Fruit fly (Drosophila melanogaster) Kc167 (cell line): ENCODE results near the gene CG14990.

Experiments used
- Myc ChIP-seq: fragments of >200 bp; optimal IDR thresholded peaks from 2 replicates; lab custom pipeline; 2017; ENCODE audit warnings: missing external identifiers
- insv ChIP-seq: fragments of >200 bp; optimal IDR thresholded peaks from 3 replicates; lab custom pipeline; 2018; ENCODE audit warnings: missing external identifiers
- psq ChIP-seq: fragments of >200 bp; optimal IDR thresholded peaks from 2 replicates; lab custom pipeline; 2017; ENCODE audit warnings: missing external identifiers

DNA sequence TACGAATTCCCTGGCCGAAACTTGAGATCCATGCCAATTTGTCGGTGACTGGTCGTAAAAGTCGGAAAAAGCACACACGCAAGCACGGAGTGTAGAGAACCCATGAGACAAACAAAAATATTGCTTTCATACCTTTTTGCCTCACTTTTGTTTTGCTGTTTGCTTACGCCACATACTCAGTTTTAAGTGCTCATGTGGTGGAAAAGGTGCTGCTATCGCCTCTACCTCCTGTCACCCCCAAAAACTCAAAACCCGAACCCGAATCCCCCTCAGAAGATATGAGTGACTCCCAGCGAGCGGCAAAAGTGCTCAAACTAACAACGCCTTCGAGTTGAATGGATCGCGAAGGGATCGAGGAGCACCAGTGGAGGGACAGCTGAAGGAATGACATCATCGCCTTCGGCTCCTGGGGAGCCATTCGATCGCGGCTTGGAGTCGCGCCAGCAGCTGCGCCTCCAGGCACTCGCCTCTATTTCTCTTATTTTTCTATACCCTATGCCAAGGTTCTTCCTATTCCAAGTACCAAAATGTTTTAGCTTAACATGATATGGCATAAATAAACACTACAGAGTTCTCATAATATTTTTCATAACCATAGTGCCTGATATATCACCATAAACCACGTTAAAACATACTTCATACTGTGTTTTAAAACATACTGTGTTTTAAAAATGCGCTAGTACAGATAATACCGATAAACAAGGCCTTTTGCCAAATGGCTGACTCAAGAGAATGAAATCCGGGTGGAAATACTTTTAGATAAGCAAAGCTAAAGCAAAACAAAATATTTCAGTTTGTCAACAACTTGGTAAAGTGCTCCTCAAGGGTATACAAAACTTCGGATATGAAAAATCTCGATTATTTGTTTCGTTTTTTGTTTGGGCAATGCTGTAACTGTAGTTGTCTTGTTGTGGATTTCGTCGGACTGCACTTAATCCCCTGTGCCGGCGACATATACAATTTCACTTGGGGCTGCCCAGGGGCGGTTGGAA is 27.6 kb downstream of the CG14990 start:
- TF ChIP-seq insv (lab: Kevin White, UChicago) (no peak), Myc (lab: Kevin White, UChicago) (no peak), psq (lab: Kevin White, UChicago) (no peak)
